Worm (Caenorhabditis elegans): ENCODE results near the gene F08B4.8.

- TF ChIP-seq ama-1 (optimal IDR thresholded peaks at IDR 0.05): no peak
- TF ChIP-seq ceh-13 (GFP tag; optimal IDR thresholded peaks at IDR 0.05): no peak
- TF ChIP-seq flt-1 (GFP tag; IDR thresholded peaks at IDR 0.05): no peak
- TF ChIP-seq pes-1 (GFP tag; IDR thresholded peaks at IDR 0.05): no peak
- TF ChIP-seq F13C5.2 (tag; optimal IDR thresholded peaks at IDR 0.05): no peak
- no peak for TF ChIP-seq ets-7 (tag; optimal IDR thresholded peaks at IDR 0.05)
- TF ChIP-seq tbx-37 (GFP tag; conservative IDR thresholded peaks at IDR 0.05): no peak
- TF ChIP-seq scrt-1 (GFP tag; IDR thresholded peaks at IDR 0.05): no peak
These were observed 49.1 kb upstream of the F08B4.8 start for ce11 chrIV:8628262-8628661.

All from whole organism, early embryonic.